Worm (Caenorhabditis elegans): ENCODE data around the gene C30G12.2.

C30G12.2 gene

DNA sequence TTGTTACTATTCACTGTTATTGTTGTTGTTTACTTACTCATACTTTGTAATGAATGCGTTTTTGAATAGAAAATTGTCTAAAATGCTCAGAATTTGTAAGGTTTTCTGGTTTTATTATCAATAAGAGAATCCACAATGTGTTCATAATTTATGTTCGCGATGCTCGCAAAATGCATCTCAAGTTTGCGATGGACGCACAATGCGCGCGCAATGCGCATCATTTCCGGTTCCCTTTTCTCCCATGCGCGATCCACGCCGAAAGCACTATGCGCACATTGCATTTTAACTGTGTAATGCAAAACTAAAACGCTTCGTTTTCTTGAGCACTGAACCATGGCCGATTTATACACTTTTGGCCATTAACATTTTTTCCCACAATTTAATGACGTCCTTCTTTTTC is 29.2 kb downstream of the C30G12.2 start (continued):
- peak; percentile 67 for TF ChIP-seq repo-1 (tag; optimal IDR thresholded peaks at IDR 0.05)
- 0 out of 2 replicates have a peak, but pooled peaks have one; percentile 38 for TF ChIP-seq nfya-2 (GFP tag; IDR thresholded peaks at IDR 0.05)
- TF ChIP-seq B0336.3 (GFP tag; IDR thresholded peaks at IDR 0.05) = 0 out of 2 replicates have a peak, but pooled peaks have one; percentile 23
- TF ChIP-seq unc-130 (GFP tag; optimal IDR thresholded peaks at IDR 0.05) = no peak
- TF ChIP-seq nhr-27 (tag; optimal IDR thresholded peaks at IDR 0.05) = no peak
- TF ChIP-seq ztf-26 (tag; optimal IDR thresholded peaks at IDR 0.05) = no peak
- peak; percentile 86 for TF ChIP-seq zim-3 (tag; optimal IDR thresholded peaks at IDR 0.05)
- TF ChIP-seq lag-1 (GFP tag; IDR thresholded peaks at IDR 0.05) = no peak
- no peak for TF ChIP-seq lsl-1 (GFP tag; optimal IDR thresholded peaks at IDR 0.05)
- TF ChIP-seq somi-1 (GFP tag; optimal IDR thresholded peaks at IDR 0.05) = no peak
- peak; percentile 58; the same call in 1 of the 2 replicates for TF ChIP-seq pbrm-1 (GFP tag; IDR thresholded peaks at IDR 0.05)
- TF ChIP-seq atf-7 (tag; optimal IDR thresholded peaks at IDR 0.05) = peak; percentile 60
- TF ChIP-seq attf-5 (GFP tag; optimal IDR thresholded peaks at IDR 0.05) = peak; percentile 42
- no peak for TF ChIP-seq tbx-9 (tag; optimal IDR thresholded peaks at IDR 0.05; ENCODE audit: borderline replicate concordance)
- no peak for TF ChIP-seq lin-40 (tag; optimal IDR thresholded peaks at IDR 0.05)
- TF ChIP-seq F33H1.4 (GFP tag; IDR thresholded peaks at IDR 0.05) = no peak
- no peak for TF ChIP-seq ceh-79 (tag; optimal IDR thresholded peaks at IDR 0.05)
- TF ChIP-seq nhr-179 (tag; optimal IDR thresholded peaks at IDR 0.05) = no peak
- peak in 1 of 3 experiments; percentile 14 for TF ChIP-seq lin-35 (GFP tag; optimal IDR thresholded peaks at IDR 0.05)
- no peak for TF ChIP-seq ceh-27 (GFP tag; optimal IDR thresholded peaks at IDR 0.05)
- TF ChIP-seq F57C9.4 (tag; optimal IDR thresholded peaks at IDR 0.05) = peak; percentile 19
- peak; percentile 51; the same call in 1 of the 2 replicates for TF ChIP-seq nfyb-1 (GFP tag; IDR thresholded peaks at IDR 0.05)
- no peak for TF ChIP-seq ama-1 (optimal IDR thresholded peaks at IDR 0.05)
- TF ChIP-seq ama-1 (GFP tag; optimal IDR thresholded peaks at IDR 0.05) = peak in 1 of 2 experiments; percentile 25
- TF ChIP-seq K12H6.12 (tag; optimal IDR thresholded peaks at IDR 0.05) = peak; percentile 63
- no peak for TF ChIP-seq hmg-1.2 (GFP tag; IDR thresholded peaks at IDR 0.05)
- no peak for TF ChIP-seq F37B4.10 (GFP tag; IDR thresholded peaks at IDR 0.05)
- peak; percentile 48; the same call in 1 of the 2 replicates for TF ChIP-seq cebp-1 (GFP tag; IDR thresholded peaks at IDR 0.05)
- peak; percentile 73 for TF ChIP-seq cebp-1 (tag; optimal IDR thresholded peaks at IDR 0.05)
- TF ChIP-seq egrh-3 (GFP tag; IDR thresholded peaks at IDR 0.05) = no peak
- TF ChIP-seq B0261.1 (tag; optimal IDR thresholded peaks at IDR 0.05) = no peak
- 0 out of 2 replicates have a peak, but pooled peaks have one; percentile 23 for TF ChIP-seq ztf-25 (GFP tag; IDR thresholded peaks at IDR 0.05)
- TF ChIP-seq aptf-2 (GFP tag; conservative IDR thresholded peaks at IDR 0.05) = peak; percentile 53; the same call in 1 of the 2 replicates
- peak; percentile 78 for TF ChIP-seq chd-7 (tag; optimal IDR thresholded peaks at IDR 0.05)

- TF ChIP-seq nfyb-1 (GFP tag; IDR thresholded peaks at IDR 0.05) (peak; percentile 55; the same call in 1 of the 2 replicates), Y67H2A.10 (GFP tag; conservative IDR thresholded peaks at IDR 0.05) (no peak), bed-1 (GFP tag; IDR thresholded peaks at IDR 0.05) (no peak), rcor-1 (GFP tag; IDR thresholded peaks at IDR 0.05) (0 out of 2 replicates have a peak, but pooled peaks have one; percentile 18), lin-35 (GFP tag; optimal IDR thresholded peaks at IDR 0.05) (peak in 1 of 3 experiments; percentile 41)
These were observed 33.1 kb downstream of the C30G12.2 start for ce11 chrII:7323317-7323716.

DNA sequence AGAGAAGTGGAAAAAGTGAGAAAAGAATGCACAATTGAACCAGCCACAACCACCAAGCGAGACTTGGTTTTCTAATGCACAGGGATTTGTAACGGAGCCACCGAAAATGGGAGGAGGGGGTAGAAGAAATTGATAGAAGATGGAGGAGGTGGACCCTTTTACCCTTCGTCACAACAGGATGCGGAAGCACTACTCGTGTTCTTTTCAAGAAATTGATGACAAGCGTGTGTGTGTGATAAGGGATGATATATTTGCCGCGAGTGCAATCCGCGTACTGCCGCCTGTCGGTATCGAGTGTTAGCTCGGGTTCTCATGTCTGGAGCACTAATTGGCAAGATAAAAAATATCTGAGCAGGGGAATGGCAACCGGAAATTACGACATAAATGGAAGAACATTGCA is 33.7 kb downstream of the C30G12.2 start, which contains the start of gene F21D12.3:
Gene F21D12.3, minus strand, starts transcription at position 101 of the 400 bp plus-strand sequence.
- TF ChIP-seq F52B5.7 (tag; optimal IDR thresholded peaks at IDR 0.05) (peak; percentile 27), nfyb-1 (GFP tag; IDR thresholded peaks at IDR 0.05) (0 out of 2 replicates have a peak, but pooled peaks have one; percentile 33), F33H1.4 (GFP tag; IDR thresholded peaks at IDR 0.05) (0 out of 2 replicates have a peak, but pooled peaks have one; percentile 11), Y79H2A.3 (GFP tag; conservative IDR thresholded peaks at IDR 0.05) (no peak), akir-1 (GFP tag; optimal IDR thresholded peaks at IDR 0.05) (no peak), chd-7 (tag; optimal IDR thresholded peaks at IDR 0.05) (peak; percentile 26), ceh-58 (GFP tag; IDR thresholded peaks at IDR 0.05) (0 out of 2 replicates have a peak, but pooled peaks have one; percentile 32), Y53G8AR.9 (GFP tag; conservative IDR thresholded peaks at IDR 0.05) (0 out of 2 replicates have a peak, but pooled peaks have one; percentile 24)

Measured in whole organism, young adult.